Fruit fly (Drosophila melanogaster): ENCODE results near the gene CG44869.

DNA sequence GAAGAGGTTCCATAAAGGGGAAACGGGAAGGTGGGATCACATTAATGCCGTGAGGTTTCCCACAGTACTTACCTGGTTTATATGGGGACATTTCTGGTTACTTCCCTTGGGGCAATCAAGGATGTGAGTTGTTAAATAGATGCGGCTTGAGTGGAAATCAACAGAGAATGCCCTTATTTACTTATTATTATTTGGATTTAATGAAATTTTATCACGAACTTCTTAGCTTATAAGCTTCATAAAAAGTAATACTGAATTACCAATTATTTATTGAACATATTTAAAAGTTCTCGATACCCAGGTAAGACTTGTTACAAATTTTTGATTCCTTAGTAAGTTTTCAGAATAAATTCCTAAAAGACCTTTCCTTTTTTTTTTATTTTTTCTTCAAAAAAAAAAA, 14.8 kb upstream of the CG44869 start, which contains the start of gene CG4161:
- no peak for TF ChIP-seq psq (optimal IDR thresholded peaks at IDR 0.05)
- no peak for TF ChIP-seq ttk (optimal IDR thresholded peaks at IDR 0.05)
- TF ChIP-seq h (optimal IDR thresholded peaks at IDR 0.05), result no peak
- no peak for TF ChIP-seq Myc (optimal IDR thresholded peaks at IDR 0.05)
- no peak for TF ChIP-seq Sin3A (optimal IDR thresholded peaks at IDR 0.05)
- no peak for TF ChIP-seq insv (optimal IDR thresholded peaks at IDR 0.05)
